Worm (Caenorhabditis elegans) whole organism, L4 larva: ENCODE data around the gene unc-68.

Experiments used
- F10B5.3 ChIP-seq: sonication (generic microtip); optimal IDR thresholded peaks from 2 replicates; lab custom pipeline; 2016; ENCODE audit warnings: mild to moderate bottlenecking, missing genetic modification characterization, missing compliant biosample characterization
- F37D6.2 ChIP-seq: sonication (generic microtip); optimal IDR thresholded peaks from 2 replicates; lab custom pipeline; 2016; ENCODE audit warnings: mild to moderate bottlenecking, missing genetic modification characterization, missing compliant biosample characterization
- T26A8.4 ChIP-seq: fragments of 200-800 bp; sonication (Bioruptor generic); IDR thresholded peaks from 2 replicates; pipeline ENCODE4 v1.3.6; 2022; ENCODE audit warnings: missing genetic modification characterization, missing compliant biosample characterization
- ZK337.2 ChIP-seq: fragments of 200-800 bp; sonication (Bioruptor generic); IDR thresholded peaks from 2 replicates; pipeline ENCODE4 v1.3.6; 2022; ENCODE audit warnings: missing genetic modification reagents, missing genetic modification characterization, missing compliant biosample characterization
- aha-1 ChIP-seq: fragments of 150-350 bp; peaks from one replicate; lab custom pipeline; 2014; ENCODE audit warnings: missing biosample characterization, missing genetic modification characterization
- arid-1 ChIP-seq: fragments of 200-800 bp; sonication (Bioruptor generic); conservative IDR thresholded peaks from 2 replicates; pipeline ENCODE4 v1.3.6; 2022; ENCODE audit warnings: missing genetic modification reagents, missing genetic modification characterization, missing compliant biosample characterization
- attf-4 ChIP-seq: sonication (generic microtip); optimal IDR thresholded peaks from 3 replicates; lab custom pipeline; 2017; ENCODE audit warnings: missing biosample characterization, missing genetic modification characterization
- ceh-20 ChIP-seq: fragments of 200-800 bp; sonication (Bioruptor generic); IDR thresholded peaks from 2 replicates; pipeline ENCODE4 v1.3.6; 2022; ENCODE audit warnings: missing genetic modification reagents, missing genetic modification characterization, missing compliant biosample characterization
- ceh-28 ChIP-seq: fragments of 150-350 bp; optimal IDR thresholded peaks from 2 replicates; lab custom pipeline; 2014; ENCODE audit warnings: missing biosample characterization, missing genetic modification reagents, missing genetic modification characterization
- ceh-32 ChIP-seq: sonication (generic microtip); optimal IDR thresholded peaks from 2 replicates; lab custom pipeline; 2016; ENCODE audit warnings: mild to moderate bottlenecking, missing genetic modification characterization, missing compliant biosample characterization; ENCODE audit not compliant: poor library complexity
- ceh-44 ChIP-seq: fragments of 200-800 bp; sonication (Bioruptor generic); IDR thresholded peaks from 2 replicates; pipeline ENCODE4 v1.3.6; 2022; ENCODE audit warnings: missing genetic modification reagents, missing genetic modification characterization, missing compliant biosample characterization
- ces-1 ChIP-seq: fragments of 150-350 bp; sonication (generic microtip); optimal IDR thresholded peaks from 4 replicates; lab custom pipeline; 2014; ENCODE audit warnings: missing biosample characterization, missing genetic modification reagents, missing genetic modification characterization
- ctbp-1 ChIP-seq: fragments of 200-800 bp; sonication (Bioruptor generic); IDR thresholded peaks from 2 replicates; pipeline ENCODE4 v1.3.6; 2022; ENCODE audit warnings: missing genetic modification reagents, missing genetic modification characterization, missing compliant biosample characterization
- daf-16 ChIP-seq, 3 experiments: sonication (generic microtip); optimal IDR thresholded peaks; 2 replicates each; lab custom pipeline; 2016 to 2017; ENCODE audit warnings: missing genetic modification characterization in 3 of 3, missing genetic modification reagents in 3 of 3, mild to moderate bottlenecking in 2 of 3, missing compliant biosample characterization in 2 of 3, missing biosample characterization in 1 of 3, moderate library complexity in 1 of 3
- dmd-6 ChIP-seq: fragments of 200-800 bp; sonication (Bioruptor generic); IDR thresholded peaks from 2 replicates; pipeline ENCODE4 v1.3.6; 2022; ENCODE audit warnings: missing genetic modification reagents, missing genetic modification characterization, missing compliant biosample characterization
- dmd-9 ChIP-seq: fragments of 200-800 bp; sonication (Bioruptor generic); IDR thresholded peaks from 2 replicates; pipeline ENCODE4 v1.3.6; 2022; ENCODE audit warnings: missing genetic modification reagents, missing genetic modification characterization, missing compliant biosample characterization
- dve-1 ChIP-seq: sonication (generic microtip); optimal IDR thresholded peaks from 2 replicates; lab custom pipeline; 2017; ENCODE audit warnings: antibody characterized with exemption, mild to moderate bottlenecking, missing genetic modification characterization, missing compliant biosample characterization; ENCODE audit not compliant: insufficient read depth
- egl-43 ChIP-seq: fragments of 200-800 bp; sonication (Bioruptor generic); IDR thresholded peaks from 2 replicates; pipeline ENCODE4 v1.3.6; 2022; ENCODE audit warnings: missing genetic modification reagents, missing genetic modification characterization, missing compliant biosample characterization
- fkh-10 ChIP-seq: fragments of 150-350 bp; optimal IDR thresholded peaks from 2 replicates; lab custom pipeline; 2014; ENCODE audit warnings: missing biosample characterization, missing genetic modification reagents, missing genetic modification characterization
- fos-1 ChIP-seq: fragments of 150-350 bp; optimal IDR thresholded peaks from 2 replicates; lab custom pipeline; 2014; ENCODE audit warnings: missing biosample characterization, missing genetic modification characterization
- hif-1 ChIP-seq, 2 experiments: sonication (generic microtip); optimal IDR thresholded peaks; 2 replicates each; lab custom pipeline; 2016 to 2017; ENCODE audit warnings: missing compliant biosample characterization in 2 of 2, missing genetic modification characterization in 2 of 2, missing genetic modification reagents in 2 of 2, missing genotype in 2 of 2, mild to moderate bottlenecking in 1 of 2
- hlh-11 ChIP-seq: fragments of 200-800 bp; sonication (Bioruptor generic); optimal IDR thresholded peaks from 2 replicates; lab custom pipeline; 2018; ENCODE audit warnings: mild to moderate bottlenecking, missing genetic modification characterization, missing compliant biosample characterization
- hlh-30 ChIP-seq: sonication (generic microtip); optimal IDR thresholded peaks from 2 replicates; lab custom pipeline; 2017; ENCODE audit warnings: antibody characterized with exemption, mild to moderate bottlenecking, missing genetic modification characterization, missing compliant biosample characterization; ENCODE audit not compliant: insufficient read depth
- hmg-1.1 ChIP-seq: fragments of 200-800 bp; sonication (Bioruptor generic); IDR thresholded peaks from 2 replicates; pipeline ENCODE4 v1.3.6; 2022; ENCODE audit warnings: missing genetic modification reagents, missing genetic modification characterization, missing compliant biosample characterization
- lsy-2 ChIP-seq, 2 experiments: fragments of 150-350 bp in 1 of 2; sonication (generic microtip) in 1 of 2; optimal IDR thresholded peaks; 2 replicates each; lab custom pipeline; 2014 to 2017; ENCODE audit warnings: missing biosample characterization in 2 of 2, missing genetic modification characterization in 2 of 2
- madf-9 ChIP-seq: fragments of 200-800 bp; sonication (Bioruptor generic); conservative IDR thresholded peaks from 2 replicates; pipeline ENCODE4 v1.3.6; 2022; ENCODE audit warnings: missing genetic modification reagents, missing genetic modification characterization, missing compliant biosample characterization
- mdl-1 ChIP-seq, 2 experiments: fragments of 150-350 bp in 1 of 2; sonication (generic microtip) in 1 of 2; optimal IDR thresholded peaks; 2 replicates each; lab custom pipeline; 2014 to 2017; ENCODE audit warnings: missing biosample characterization in 2 of 2, missing genetic modification characterization in 2 of 2
- mep-1 ChIP-seq: fragments of 150-350 bp; sonication (generic microtip); optimal IDR thresholded peaks from 3 replicates; lab custom pipeline; 2014; ENCODE audit warnings: missing biosample characterization, missing genetic modification characterization
- mes-2 ChIP-seq: sonication (generic microtip); optimal IDR thresholded peaks from 2 replicates; lab custom pipeline; 2016; ENCODE audit warnings: missing genotype, mild to moderate bottlenecking, missing genetic modification characterization, missing compliant biosample characterization; ENCODE audit not compliant: poor library complexity, severe bottlenecking
- mxl-3 ChIP-seq: fragments of 200-800 bp; sonication (Bioruptor generic); optimal IDR thresholded peaks from 2 replicates; lab custom pipeline; 2018; ENCODE audit warnings: mild to moderate bottlenecking, missing genetic modification characterization, missing compliant biosample characterization
- nhr-11 ChIP-seq: fragments of 150-350 bp; optimal IDR thresholded peaks from 2 replicates; lab custom pipeline; 2014; ENCODE audit warnings: missing biosample characterization, missing genetic modification characterization
- nhr-25 ChIP-seq: sonication (generic microtip); optimal IDR thresholded peaks from 2 replicates; lab custom pipeline; 2017; ENCODE audit warnings: missing genetic modification characterization, mild to moderate bottlenecking, missing compliant biosample characterization, antibody characterized with exemption, moderate library complexity, borderline replicate concordance; ENCODE audit not compliant: insufficient read depth
- nhr-28 ChIP-seq: fragments of 150-350 bp; optimal IDR thresholded peaks from 2 replicates; lab custom pipeline; 2014; ENCODE audit warnings: missing biosample characterization, missing genetic modification characterization
- nhr-42 ChIP-seq: fragments of 200-800 bp; sonication (Bioruptor generic); IDR thresholded peaks from 2 replicates; pipeline ENCODE4 v1.3.6; 2022; ENCODE audit warnings: missing genetic modification characterization, missing compliant biosample characterization
- nhr-48 ChIP-seq: sonication (generic microtip); optimal IDR thresholded peaks from 2 replicates; lab custom pipeline; 2016; ENCODE audit warnings: mild to moderate bottlenecking, missing genetic modification characterization, missing compliant biosample characterization
- nhr-6 ChIP-seq: fragments of 150-350 bp; optimal IDR thresholded peaks from 2 replicates; lab custom pipeline; 2014; ENCODE audit warnings: missing biosample characterization, missing genetic modification characterization
- nhr-77 ChIP-seq: fragments of 150-350 bp; optimal IDR thresholded peaks from 2 replicates; lab custom pipeline; 2014; ENCODE audit warnings: missing biosample characterization, missing genetic modification characterization
- rbr-2 ChIP-seq: sonication (generic microtip); optimal IDR thresholded peaks from 2 replicates; lab custom pipeline; 2016; ENCODE audit warnings: missing genotype, missing genetic modification characterization, missing compliant biosample characterization
- sdz-12 ChIP-seq: fragments of 200-800 bp; sonication (Bioruptor generic); optimal IDR thresholded peaks from 2 replicates; lab custom pipeline; 2018; ENCODE audit warnings: mild to moderate bottlenecking, missing genetic modification characterization, missing compliant biosample characterization
- set-16 ChIP-seq: fragments of 200-800 bp; sonication (Bioruptor generic); IDR thresholded peaks from 2 replicates; pipeline ENCODE4 v1.3.6; 2022; ENCODE audit warnings: missing genetic modification reagents, missing genetic modification characterization, missing compliant biosample characterization
- snpc-1.2 ChIP-seq: fragments of 200-800 bp; sonication (Bioruptor generic); IDR thresholded peaks from 2 replicates; pipeline ENCODE4 v1.3.6; 2022; ENCODE audit warnings: missing genetic modification reagents, missing genetic modification characterization, missing compliant biosample characterization
- spr-1 ChIP-seq: sonication (generic microtip); optimal IDR thresholded peaks from 2 replicates; lab custom pipeline; 2016; ENCODE audit warnings: mild to moderate bottlenecking, missing genetic modification characterization, missing compliant biosample characterization
- tra-1 ChIP-seq: fragments of 200-800 bp; sonication (Bioruptor generic); IDR thresholded peaks from 2 replicates; pipeline ENCODE4 v1.3.6; 2022; ENCODE audit warnings: missing genetic modification reagents, missing genetic modification characterization, missing compliant biosample characterization
- unc-62 ChIP-seq, 3 experiments: fragments of 150-350 bp in 1 of 3; sonication (generic microtip); optimal IDR thresholded peaks in 2 of 3; peaks in 1 of 3; 1 replicate in 1 of 3; 2 replicates in 2 of 3; lab custom pipeline; 2014 to 2017; ENCODE audit warnings: missing biosample characterization in 3 of 3, missing genetic modification characterization in 3 of 3, missing genetic modification reagents in 3 of 3, missing genotype in 1 of 3
- zag-1 ChIP-seq: fragments of 150-350 bp; optimal IDR thresholded peaks from 2 replicates; lab custom pipeline; 2014; ENCODE audit warnings: missing biosample characterization, missing genetic modification characterization
- zip-11 ChIP-seq: fragments of 200-800 bp; sonication (Bioruptor generic); IDR thresholded peaks from 2 replicates; pipeline ENCODE4 v1.3.6; 2022; ENCODE audit warnings: missing genetic modification characterization, missing compliant biosample characterization

The unc-68 gene

DNA sequence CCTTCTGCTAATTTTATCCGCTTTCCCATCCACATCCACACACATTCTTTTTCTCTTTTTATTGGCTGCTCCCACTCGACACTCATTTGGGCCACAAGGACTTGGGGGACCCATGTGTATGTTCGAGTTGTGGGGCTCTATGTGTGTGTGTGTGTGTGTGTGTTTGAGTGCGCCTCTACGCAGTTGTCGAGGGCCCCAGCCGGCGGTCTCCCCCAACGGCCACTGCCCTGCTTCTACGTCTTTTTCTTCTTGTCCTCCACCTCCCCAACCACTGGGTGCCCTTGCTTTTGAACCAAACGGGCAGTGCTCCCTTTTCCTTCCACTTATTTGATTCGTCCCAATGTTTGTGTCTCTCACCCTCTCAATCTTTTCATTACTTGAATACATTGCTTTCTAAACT, 48.2 kb downstream of the unc-68 start (continued):
- no peak for TF ChIP-seq dmd-9
- TF ChIP-seq hmg-1.1 (GFP tag; lab: Robert Waterston, UW): peak; percentile 69
- no peak for TF ChIP-seq fos-1 (tag; lab: Kevin White, UChicago)

DNA sequence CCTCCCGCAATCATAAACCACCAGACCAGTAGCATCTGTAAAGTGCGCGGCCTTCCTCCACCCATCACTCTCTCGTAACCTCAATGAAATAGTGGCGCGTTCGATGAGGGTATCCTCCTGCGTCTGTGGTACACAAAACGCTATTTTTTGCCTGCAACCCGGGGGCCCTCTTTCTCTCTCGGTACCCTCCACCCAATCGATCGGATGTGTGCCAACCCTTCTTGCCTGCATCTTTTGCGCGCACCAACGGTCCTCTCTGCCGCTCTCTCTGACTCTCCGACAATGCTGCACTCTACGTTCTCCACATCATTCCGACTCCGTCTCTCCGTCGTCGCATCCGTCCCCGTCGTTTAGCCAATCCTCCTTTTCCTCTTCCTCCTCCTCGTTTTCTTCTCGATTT, 49.3 kb downstream of the unc-68 start:
- no peak for TF ChIP-seq fos-1 (tag; lab: Kevin White, UChicago)
- peak; percentile 30 for TF ChIP-seq nhr-48
- peak in 1 of 2 experiments; percentile 60 for TF ChIP-seq hif-1 (tag; optimal IDR thresholded peaks at IDR 0.05; lab: Kevin White, UChicago)
- TF ChIP-seq tra-1 (GFP tag; lab: Robert Waterston, UW): 0 out of 2 replicates have a peak, but pooled peaks have one; percentile 46
- TF ChIP-seq dmd-6 (GFP tag; lab: Robert Waterston, UW): peak; percentile 40; the same call in 1 of the 2 replicates
- TF ChIP-seq nhr-42 (GFP tag; lab: Robert Waterston, UW): no peak
- TF ChIP-seq zip-11: no peak
- no peak for TF ChIP-seq ZK337.2
- peak; percentile 14 for TF ChIP-seq nhr-6 (tag; lab: Kevin White, UChicago)
- no peak for TF ChIP-seq ceh-44 (GFP tag; lab: Robert Waterston, UW)
- TF ChIP-seq ces-1: no peak
- TF ChIP-seq mxl-3: peak; percentile 77
- peak; percentile 60 for TF ChIP-seq spr-1
- peak; percentile 80 for TF ChIP-seq mep-1 (tag; lab: Kevin White, UChicago)
- 0 out of 2 replicates have a peak, but pooled peaks have one; percentile 3 for TF ChIP-seq madf-9 (GFP tag; lab: Robert Waterston, UW)
- TF ChIP-seq ceh-32 (tag; lab: Kevin White, UChicago): no peak
- TF ChIP-seq T26A8.4 (GFP tag; lab: Robert Waterston, UW): peak; percentile 38; the same call in 1 of the 2 replicates
- TF ChIP-seq nhr-11 (tag; lab: Kevin White, UChicago): peak; percentile 44
- peak; percentile 8 for TF ChIP-seq zag-1
- peak; percentile 34 to 63 for TF ChIP-seq lsy-2 (tag; optimal IDR thresholded peaks at IDR 0.05; lab: Kevin White, UChicago)
- peak; percentile 60 for TF ChIP-seq mes-2 (tag; lab: Kevin White, UChicago)
- TF ChIP-seq snpc-1.2: no peak
- peak in 1 of 2 experiments; percentile 62 for TF ChIP-seq daf-16 (GFP tag; optimal IDR thresholded peaks at IDR 0.05; lab: Kevin White, UChicago)
- TF ChIP-seq daf-16 (tag; optimal IDR thresholded peaks at IDR 0.05; lab: Kevin White, UChicago): no peak
- peak; percentile 69 for TF ChIP-seq F37D6.2 (tag; lab: Kevin White, UChicago)
- peak; percentile 80 for TF ChIP-seq fkh-10 (GFP tag; lab: Kevin White, UChicago)
- TF ChIP-seq dve-1 (tag; lab: Kevin White, UChicago): peak; percentile 4
- peak; percentile 49 for TF ChIP-seq nhr-28
- TF ChIP-seq unc-62 (GFP tag; optimal IDR thresholded peaks at IDR 0.05 in 1 of 2; lab: Kevin White, UChicago): peak in 1 of 2 experiments; percentile 100
- TF ChIP-seq unc-62 (tag; optimal IDR thresholded peaks at IDR 0.05; lab: Kevin White, UChicago): no peak
- peak; percentile 79 for TF ChIP-seq hlh-11
- TF ChIP-seq hlh-30 (tag; lab: Kevin White, UChicago): peak; percentile 52
- no peak for TF ChIP-seq arid-1 (GFP tag; lab: Robert Waterston, UW)
- TF ChIP-seq rbr-2 (tag; lab: Kevin White, UChicago): peak; percentile 89
- peak; percentile 84 for TF ChIP-seq ceh-28
- TF ChIP-seq F10B5.3 (tag; lab: Kevin White, UChicago): no peak
- peak; percentile 48 to 53 for TF ChIP-seq mdl-1 (tag; optimal IDR thresholded peaks at IDR 0.05; lab: Kevin White, UChicago)
- peak; percentile 12 for TF ChIP-seq nhr-77 (tag; lab: Kevin White, UChicago)
- peak; percentile 82 for TF ChIP-seq ctbp-1
- peak; percentile 93 for TF ChIP-seq set-16 (GFP tag; lab: Robert Waterston, UW)
- peak; percentile 78 for TF ChIP-seq nhr-25 (tag; lab: Kevin White, UChicago)
- peak; percentile 89 for TF ChIP-seq egl-43
- TF ChIP-seq sdz-12: no peak
- peak; percentile 98 for TF ChIP-seq aha-1
- TF ChIP-seq ceh-20: 0 out of 2 replicates have a peak, but pooled peaks have one; percentile 39
- no peak for TF ChIP-seq attf-4 (tag; lab: Kevin White, UChicago)
- TF ChIP-seq hmg-1.1 (GFP tag; lab: Robert Waterston, UW): peak; percentile 85
